Fruit fly (Drosophila melanogaster) whole organism, prepupa: ENCODE measurements around the gene VhaAC45RP.

Experiments
- Blimp-1 ChIP-seq: fragments of 200-800 bp; sonication (Bioruptor generic); optimal IDR thresholded peaks from 3 replicates; lab custom pipeline; 2017; ENCODE audit warnings: missing biosample characterization, missing genetic modification characterization, mild to moderate bottlenecking, moderate library complexity, missing genetic modification reagents
- CG11902 ChIP-seq: fragments of 200-800 bp; sonication (Bioruptor generic); optimal IDR thresholded peaks from 3 replicates; lab custom pipeline; 2016; ENCODE audit warnings: missing biosample characterization, missing genetic modification characterization
- CG8632 ChIP-seq: fragments of 200-800 bp; sonication (Bioruptor generic); optimal IDR thresholded peaks from 3 replicates; lab custom pipeline; 2016; ENCODE audit warnings: missing biosample characterization, missing genetic modification characterization
- Gug ChIP-seq: fragments of 200-800 bp; sonication (Bioruptor generic); IDR thresholded peaks from 2 replicates; pipeline ENCODE4 v1.3.6; 2022; ENCODE audit warnings: missing biosample characterization, missing genetic modification characterization
- Lpt ChIP-seq: fragments of 200-800 bp; sonication (Bioruptor generic); optimal IDR thresholded peaks from 3 replicates; lab custom pipeline; 2016; ENCODE audit warnings: missing biosample characterization, missing genetic modification characterization
- salr ChIP-seq, 2 experiments: fragments of 200-800 bp; sonication (Bioruptor generic); optimal IDR thresholded peaks; 3 replicates each; lab custom pipeline; 2016 to 2018; ENCODE audit warnings: missing biosample characterization in 2 of 2, missing genetic modification characterization in 2 of 2, mild to moderate bottlenecking in 1 of 2
- svp ChIP-seq: fragments of 200-800 bp; sonication (Bioruptor generic); peaks from one replicate; lab custom pipeline; 2016; ENCODE audit warnings: missing biosample characterization, missing genetic modification characterization

- TF ChIP-seq CG8632 (no peak), CG11902 (no peak), Gug (GFP tag; lab: Robert Waterston, UW) (no peak), svp (GFP tag; lab: Kevin White, UChicago) (no peak), salr (GFP tag; optimal IDR thresholded peaks at IDR 0.05; lab: Kevin White, UChicago) (no peak), Blimp-1 (GFP tag; lab: Kevin White, UChicago) (no peak), Lpt (GFP tag; lab: Kevin White, UChicago) (no peak)
Measured at dm6 chr3R:30166159-30166784, at the start of gene VhaAC45RP.
